Worm (Caenorhabditis elegans): ENCODE measurements around the gene eat-17.

The eat-17 gene

DNA sequence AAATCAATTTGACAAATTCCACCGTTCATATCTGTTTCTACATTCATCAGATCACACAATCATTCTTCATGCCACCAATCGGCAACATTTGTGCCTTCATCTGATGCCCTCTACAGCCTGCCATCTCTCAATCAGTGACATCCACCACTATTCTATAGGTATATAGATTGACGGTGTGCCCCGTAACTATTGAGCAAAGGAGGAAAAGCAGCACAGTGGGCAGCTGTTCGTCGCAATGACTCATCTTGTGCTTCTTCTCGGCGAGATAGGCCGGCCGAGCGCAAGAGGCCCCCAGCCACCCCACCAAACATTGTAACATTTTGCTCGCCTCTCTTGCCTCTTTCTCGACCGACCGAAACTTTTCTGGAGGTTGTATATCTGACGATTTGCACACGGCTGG, 24.5 kb downstream of the eat-17 start (continued):
- TF ChIP-seq rnt-1 (tag; optimal IDR thresholded peaks at IDR 0.05) = peak; percentile 78

DNA sequence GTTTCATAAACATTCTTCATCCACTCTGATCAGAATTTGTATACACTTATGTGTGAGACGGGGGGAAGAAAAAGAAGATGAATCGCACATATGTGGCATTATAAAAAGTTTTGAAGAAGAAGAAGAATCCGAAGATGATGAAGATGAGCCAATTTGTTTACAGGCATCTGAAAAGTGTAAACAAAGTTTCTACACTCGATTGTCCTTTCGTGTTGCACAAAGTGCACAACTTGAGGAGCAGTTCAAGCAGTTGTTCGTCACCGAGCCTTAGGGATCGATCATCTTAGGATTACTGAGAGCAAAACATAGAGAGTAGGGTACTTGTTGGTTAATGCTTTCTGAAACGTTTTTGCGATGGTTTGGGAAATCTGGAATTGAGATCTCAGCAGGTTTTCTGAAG, 25.5 kb downstream of the eat-17 start:
- TF ChIP-seq rnt-1 (tag; optimal IDR thresholded peaks at IDR 0.05) (peak; percentile 31), lin-14 (GFP tag; optimal IDR thresholded peaks at IDR 0.05) (peak; percentile 7), nhr-71 (tag; optimal IDR thresholded peaks at IDR 0.05) (peak; percentile 15), F16B12.6 (tag; optimal IDR thresholded peaks at IDR 0.05) (no peak)

DNA sequence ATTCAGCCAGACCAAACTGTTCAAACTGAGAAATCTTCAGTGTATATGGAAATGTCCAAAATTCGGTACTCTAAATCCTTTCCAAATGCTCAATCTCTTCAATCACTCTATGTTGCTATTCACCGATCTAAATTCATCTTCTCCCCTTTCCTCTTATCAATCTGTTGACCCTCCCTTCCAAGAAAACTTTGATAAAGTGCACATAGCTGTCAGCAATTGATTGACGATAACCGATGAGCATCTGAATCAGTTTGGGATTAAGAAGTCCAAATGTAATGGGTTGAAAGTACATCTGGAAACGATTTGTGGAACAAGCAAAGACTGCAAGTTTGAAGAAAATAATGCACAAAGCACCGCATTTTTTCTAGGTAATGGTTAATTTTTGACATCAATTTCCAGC, 26.7 kb downstream of the eat-17 start:
- TF ChIP-seq rnt-1 (tag; optimal IDR thresholded peaks at IDR 0.05) (peak; percentile 56), nhr-19 (GFP tag; conservative IDR thresholded peaks at IDR 0.05) (peak; percentile 54), dsc-1 (tag; optimal IDR thresholded peaks at IDR 0.05) (peak; percentile 74), fkh-4 (tag; optimal IDR thresholded peaks at IDR 0.05; ENCODE audit: borderline replicate concordance) (peak; percentile 2), ztf-4 (tag; optimal IDR thresholded peaks at IDR 0.05) (no peak), ceh-88 (GFP tag; IDR thresholded peaks at IDR 0.05) (no peak), mep-1 (tag; optimal IDR thresholded peaks at IDR 0.05) (no peak), lin-14 (GFP tag; optimal IDR thresholded peaks at IDR 0.05) (peak; percentile 43), ceh-90 (tag; optimal IDR thresholded peaks at IDR 0.05) (no peak), jun-1 (tag; optimal IDR thresholded peaks at IDR 0.05) (no peak), fkh-8 (tag; optimal IDR thresholded peaks at IDR 0.05) (no peak), nhr-71 (tag; optimal IDR thresholded peaks at IDR 0.05) (peak; percentile 66)

DNA sequence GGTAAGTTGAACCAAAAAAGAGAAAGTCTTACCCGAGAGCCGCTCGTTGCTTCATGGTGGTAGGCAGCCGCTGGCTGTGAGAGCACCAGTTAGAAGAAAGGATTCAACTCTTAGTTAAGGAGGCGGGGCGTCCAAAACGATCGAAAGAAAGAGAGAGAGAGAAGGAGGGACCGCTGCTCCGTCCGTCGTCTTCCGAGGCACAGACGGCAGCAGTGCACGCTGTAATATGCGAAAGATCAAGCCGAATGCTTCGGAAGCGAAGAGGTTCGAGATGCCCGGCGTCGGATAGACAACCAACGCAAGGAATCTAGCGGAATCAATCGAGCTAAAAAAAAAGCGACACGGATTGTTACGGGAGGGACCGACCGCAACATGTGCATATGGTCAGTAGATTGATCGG, 27.4 kb downstream of the eat-17 start, which contains the start of gene let-2:
Gene let-2 (minus strand): TSS at position 68 of the 400 bp plus-strand sequence.
- TF ChIP-seq aly-2 (tag; optimal IDR thresholded peaks at IDR 0.05) = no peak
- peak; percentile 25 for TF ChIP-seq dsc-1 (tag; optimal IDR thresholded peaks at IDR 0.05)
- no peak for TF ChIP-seq fkh-10 (GFP tag; optimal IDR thresholded peaks at IDR 0.05)
- TF ChIP-seq lin-39 (tag; optimal IDR thresholded peaks at IDR 0.05) = no peak
- TF ChIP-seq lin-14 (GFP tag; optimal IDR thresholded peaks at IDR 0.05) = peak; percentile 58
- TF ChIP-seq isw-1 (GFP tag; IDR thresholded peaks at IDR 0.05) = no peak
- no peak for TF ChIP-seq grh-1 (GFP tag; IDR thresholded peaks at IDR 0.05)
- no peak for TF ChIP-seq lin-13 (GFP tag; optimal IDR thresholded peaks at IDR 0.05)
- TF ChIP-seq nhr-28 (tag; optimal IDR thresholded peaks at IDR 0.05) = no peak
- TF ChIP-seq rnt-1 (tag; optimal IDR thresholded peaks at IDR 0.05) = peak; percentile 62
- TF ChIP-seq lin-35 (GFP tag; optimal IDR thresholded peaks at IDR 0.05) = no peak
- no peak for TF ChIP-seq unc-30 (tag; optimal IDR thresholded peaks at IDR 0.05)
- peak; percentile 22 for TF ChIP-seq snu-23 (GFP tag; optimal IDR thresholded peaks at IDR 0.05)
- TF ChIP-seq nhr-20 (tag; optimal IDR thresholded peaks at IDR 0.05) = peak; percentile 15
- TF ChIP-seq C04F5.9 (tag; optimal IDR thresholded peaks at IDR 0.05) = no peak
- TF ChIP-seq nhr-11 (tag; optimal IDR thresholded peaks at IDR 0.05) = no peak
- TF ChIP-seq nhr-19 (GFP tag; conservative IDR thresholded peaks at IDR 0.05) = peak; percentile 17; the same call in 1 of the 2 replicates
- TF ChIP-seq pax-3 (tag; optimal IDR thresholded peaks at IDR 0.05) = no peak
- TF ChIP-seq mep-1 (tag; optimal IDR thresholded peaks at IDR 0.05) = no peak
- TF ChIP-seq mab-9 (GFP tag; IDR thresholded peaks at IDR 0.05) = no peak
- no peak for TF ChIP-seq pqm-1 (tag; optimal IDR thresholded peaks at IDR 0.05)
- TF ChIP-seq sox-4 (tag; optimal IDR thresholded peaks at IDR 0.05) = no peak
- TF ChIP-seq ceh-82 (tag; optimal IDR thresholded peaks at IDR 0.05) = no peak
- no peak for TF ChIP-seq sptf-1 (tag; optimal IDR thresholded peaks at IDR 0.05)
- TF ChIP-seq nhr-71 (tag; optimal IDR thresholded peaks at IDR 0.05) = peak; percentile 44
- no peak for TF ChIP-seq efl-1 (optimal IDR thresholded peaks at IDR 0.05)
- no peak for TF ChIP-seq efl-1 (GFP tag; optimal IDR thresholded peaks at IDR 0.05 in 1 of 2)
- no peak for TF ChIP-seq elt-2 (tag; optimal IDR thresholded peaks at IDR 0.05)

DNA sequence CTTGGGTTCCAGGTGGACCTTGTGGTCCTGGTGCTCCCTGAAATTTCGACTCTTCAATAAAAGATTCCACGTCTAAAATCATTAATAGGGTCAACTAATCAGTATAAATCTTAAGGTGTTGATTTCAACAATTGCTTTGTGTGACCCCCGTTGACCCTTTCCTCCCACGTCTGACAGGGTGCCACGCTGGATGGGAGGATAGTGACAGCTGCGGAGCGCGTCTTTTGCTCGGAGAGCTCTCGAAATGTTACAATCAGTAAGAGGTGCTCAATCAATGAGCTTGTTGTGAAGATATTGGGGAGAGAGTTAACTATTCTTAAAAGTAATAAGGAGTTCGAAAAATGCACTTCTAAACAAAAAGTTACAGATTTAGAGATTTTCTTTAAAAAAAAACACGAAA, 28.3 kb downstream of the eat-17 start:
- TF ChIP-seq nhr-71 (tag; optimal IDR thresholded peaks at IDR 0.05) (peak; percentile 39), pag-3 (tag; optimal IDR thresholded peaks at IDR 0.05; ENCODE audit: borderline replicate concordance, insufficient read depth) (no peak), nhr-11 (tag; optimal IDR thresholded peaks at IDR 0.05) (no peak), lin-14 (GFP tag; optimal IDR thresholded peaks at IDR 0.05) (peak; percentile 15), alr-1 (tag; optimal IDR thresholded peaks at IDR 0.05; ENCODE audit: borderline replicate concordance) (no peak), snpc-4 (tag; optimal IDR thresholded peaks at IDR 0.05) (no peak), Y116A8C.19 (tag; optimal IDR thresholded peaks at IDR 0.05; ENCODE audit: borderline replicate concordance) (no peak), dsc-1 (tag; optimal IDR thresholded peaks at IDR 0.05) (no peak), lin-39 (tag; optimal IDR thresholded peaks at IDR 0.05) (no peak), mab-9 (GFP tag; IDR thresholded peaks at IDR 0.05) (no peak), nhr-84 (tag; optimal IDR thresholded peaks at IDR 0.05) (no peak), aly-2 (tag; optimal IDR thresholded peaks at IDR 0.05) (no peak), rnt-1 (tag; optimal IDR thresholded peaks at IDR 0.05) (peak; percentile 55), tlp-1 (tag; optimal IDR thresholded peaks at IDR 0.05) (no peak), efl-1 (optimal IDR thresholded peaks at IDR 0.05) (no peak), efl-1 (GFP tag; optimal IDR thresholded peaks at IDR 0.05 in 1 of 2) (peak in 1 of 2 experiments; percentile 13), blmp-1 (tag; optimal IDR thresholded peaks at IDR 0.05) (no peak), ztf-11 (tag; optimal IDR thresholded peaks at IDR 0.05) (no peak), lir-3 (tag; optimal IDR thresholded peaks at IDR 0.05; ENCODE audit: poor library complexity) (no peak)

All from whole organism, L1 larva.